Fruit fly (Drosophila melanogaster) whole organism, embryonic: Measurements from ENCODE around the gene CG6431.

Experiments
- Aef1 ChIP-seq: fragments of 200-800 bp; sonication (Bioruptor generic); IDR thresholded peaks from 3 replicates; pipeline ENCODE4 v1.3.6; 2022; ENCODE audit warnings: missing biosample characterization, missing genetic modification characterization
- Atf3 ChIP-seq: fragments of 200-800 bp; sonication (Bioruptor generic); optimal IDR thresholded peaks from 3 replicates; lab custom pipeline; 2016; ENCODE audit warnings: missing biosample characterization, missing genetic modification characterization
- Awh ChIP-seq: fragments of 200-800 bp; sonication (Bioruptor generic); IDR thresholded peaks from 2 replicates; pipeline ENCODE4, ENCODE4 v1.3.6; 2022; ENCODE audit warnings: missing biosample characterization, missing genetic modification characterization
- Bgb ChIP-seq: fragments of 200-800 bp; sonication (Bioruptor generic); IDR thresholded peaks from 2 replicates; pipeline ENCODE4 v1.3.6; 2022; ENCODE audit warnings: missing biosample characterization, missing genetic modification characterization; ENCODE audit not compliant: partially characterized antibody
- CG10147 ChIP-seq: fragments of 200-800 bp; sonication (Bioruptor generic); optimal IDR thresholded peaks from 2 replicates; lab custom pipeline; 2019; ENCODE audit warnings: missing biosample characterization, mild to moderate bottlenecking, missing genetic modification characterization, moderate library complexity
- CG11085 ChIP-seq: fragments of 200-800 bp; sonication (Bioruptor generic); IDR thresholded peaks from 2 replicates; pipeline ENCODE4 v1.3.6; 2022; ENCODE audit warnings: missing biosample characterization, missing genetic modification characterization
- CG11398 ChIP-seq: fragments of 200-800 bp; sonication (Bioruptor generic); optimal IDR thresholded peaks from 2 replicates; lab custom pipeline; 2016; ENCODE audit warnings: missing biosample characterization, missing genetic modification characterization
- CG11456 ChIP-seq: fragments of 200-800 bp; sonication (Bioruptor generic); IDR thresholded peaks from 3 replicates; pipeline ENCODE4 v1.3.6; 2022; ENCODE audit warnings: missing biosample characterization, missing genetic modification characterization
- CG13287 ChIP-seq: fragments of 200-800 bp; sonication (Bioruptor generic); IDR thresholded peaks from 2 replicates; pipeline ENCODE4 v1.3.6; 2022; ENCODE audit warnings: missing biosample characterization, missing genetic modification characterization; ENCODE audit not compliant: partially characterized antibody
- CG13296 ChIP-seq: fragments of 200-800 bp; sonication (Bioruptor generic); optimal IDR thresholded peaks from 3 replicates; lab custom pipeline; 2018; ENCODE audit warnings: missing biosample characterization, mild to moderate bottlenecking, missing genetic modification characterization
- CG14014 ChIP-seq: fragments of 200-800 bp; sonication (Bioruptor generic); IDR thresholded peaks from 2 replicates; pipeline ENCODE4 v1.3.6; 2022; ENCODE audit warnings: missing biosample characterization, missing genetic modification characterization
- CG1529 ChIP-seq: fragments of 200-800 bp; sonication (Bioruptor generic); optimal IDR thresholded peaks from 3 replicates; lab custom pipeline; 2018; ENCODE audit warnings: missing biosample characterization, missing genetic modification characterization
- CG15514 ChIP-seq: fragments of 200-800 bp; sonication (Bioruptor generic); optimal IDR thresholded peaks from 3 replicates; lab custom pipeline; 2017; ENCODE audit warnings: missing biosample characterization, missing genetic modification characterization, mild to moderate bottlenecking, moderate library complexity, missing genetic modification reagents
- CG15601 ChIP-seq: fragments of 200-800 bp; sonication (Bioruptor generic); optimal IDR thresholded peaks from 3 replicates; lab custom pipeline; 2019; ENCODE audit warnings: missing biosample characterization, mild to moderate bottlenecking, missing genetic modification characterization, moderate library complexity
- CG1602 ChIP-seq: fragments of 200-800 bp; sonication (Bioruptor generic); optimal IDR thresholded peaks from 3 replicates; lab custom pipeline; 2016; ENCODE audit warnings: missing biosample characterization, missing genetic modification characterization
- CG18599 ChIP-seq: fragments of 200-800 bp; sonication (Bioruptor generic); optimal IDR thresholded peaks from 3 replicates; lab custom pipeline; 2017; ENCODE audit warnings: missing biosample characterization, missing genetic modification characterization, mild to moderate bottlenecking, moderate library complexity, missing genetic modification reagents
- CG2120 ChIP-seq: fragments of 200-800 bp; sonication (Bioruptor generic); optimal IDR thresholded peaks from 3 replicates; lab custom pipeline; 2016; ENCODE audit warnings: missing biosample characterization, missing genetic modification characterization
- CG30431 ChIP-seq: fragments of 200-800 bp; sonication (Bioruptor generic); optimal IDR thresholded peaks from 2 replicates; lab custom pipeline; 2017; ENCODE audit warnings: missing biosample characterization, missing genetic modification characterization
- CG34376 ChIP-seq: fragments of 200-800 bp; sonication (Bioruptor generic); optimal IDR thresholded peaks from 2 replicates; lab custom pipeline; 2018; ENCODE audit warnings: missing biosample characterization, mild to moderate bottlenecking, missing genetic modification characterization
- CG4730 ChIP-seq: fragments of 200-800 bp; sonication (Bioruptor generic); IDR thresholded peaks from 2 replicates; pipeline ENCODE4 v1.3.6; 2022; ENCODE audit warnings: missing biosample characterization, missing genetic modification characterization
- CG6254 ChIP-seq: fragments of 200-800 bp; sonication (Bioruptor generic); optimal IDR thresholded peaks from 3 replicates; lab custom pipeline; 2017; ENCODE audit warnings: mild to moderate bottlenecking, missing biosample characterization, missing genetic modification reagents, missing genetic modification characterization
- CG6854 ChIP-seq: fragments of 200-800 bp; sonication (Bioruptor generic); optimal IDR thresholded peaks from 3 replicates; lab custom pipeline; 2017; ENCODE audit warnings: missing biosample characterization, mild to moderate bottlenecking, missing genetic modification characterization
- CG7928 ChIP-seq: fragments of 200-800 bp; sonication (Bioruptor generic); optimal IDR thresholded peaks from 2 replicates; lab custom pipeline; 2017; ENCODE audit warnings: missing biosample characterization, mild to moderate bottlenecking, missing genetic modification characterization
- CG8089 ChIP-seq: fragments of 200-800 bp; sonication (Bioruptor generic); optimal IDR thresholded peaks from 3 replicates; lab custom pipeline; 2016; ENCODE audit warnings: missing biosample characterization, missing genetic modification characterization
- CG8478 ChIP-seq: fragments of >200 bp; optimal IDR thresholded peaks from 2 replicates; lab custom pipeline; 2018
- CoRest ChIP-seq: fragments of 200-800 bp; sonication (Bioruptor generic); optimal IDR thresholded peaks from 3 replicates; lab custom pipeline; 2018; ENCODE audit warnings: missing biosample characterization, mild to moderate bottlenecking, missing genetic modification characterization, moderate library complexity
- HmgZ ChIP-seq: fragments of 200-800 bp; sonication (Bioruptor generic); optimal IDR thresholded peaks from 2 replicates; lab custom pipeline; 2018; ENCODE audit warnings: missing biosample characterization, mild to moderate bottlenecking, missing genetic modification characterization
- Hmx ChIP-seq: fragments of 200-800 bp; sonication (Bioruptor generic); optimal IDR thresholded peaks from 2 replicates; lab custom pipeline; 2016; ENCODE audit warnings: missing biosample characterization, missing genetic modification characterization
- Mad ChIP-seq: fragments of 200-800 bp; sonication (Bioruptor generic); optimal IDR thresholded peaks from 2 replicates; lab custom pipeline; 2016; ENCODE audit warnings: missing biosample characterization, missing genetic modification characterization
- Mrtf ChIP-seq: fragments of 200-800 bp; sonication (Bioruptor generic); IDR thresholded peaks from 3 replicates; pipeline ENCODE4 v1.3.6; 2022; ENCODE audit warnings: missing biosample characterization, missing genetic modification characterization
- NC2β ChIP-seq: fragments of 200-800 bp; sonication (Bioruptor generic); optimal IDR thresholded peaks from 2 replicates; lab custom pipeline; 2016; ENCODE audit warnings: missing biosample characterization, missing genetic modification characterization
- aop ChIP-seq: fragments of 200-800 bp; sonication (Bioruptor generic); IDR thresholded peaks from 2 replicates; pipeline ENCODE4 v1.3.6; 2022; ENCODE audit warnings: missing biosample characterization, missing genetic modification characterization
- ase ChIP-seq: fragments of 200-800 bp; sonication (Bioruptor generic); IDR thresholded peaks from 3 replicates; pipeline ENCODE4 v1.3.6; 2022; ENCODE audit warnings: missing biosample characterization, missing genetic modification characterization
- croc ChIP-seq: fragments of 200-800 bp; sonication (Bioruptor generic); conservative IDR thresholded peaks from 3 replicates; pipeline ENCODE4 v1.3.6; 2022; ENCODE audit warnings: missing biosample characterization, missing genetic modification characterization
- gsb ChIP-seq: fragments of 200-800 bp; sonication (Bioruptor generic); IDR thresholded peaks from 2 replicates; pipeline ENCODE4 v1.3.6; 2022; ENCODE audit warnings: missing biosample characterization, missing genetic modification characterization
- hbn ChIP-seq: fragments of 200-800 bp; sonication (Bioruptor generic); IDR thresholded peaks from 2 replicates; pipeline ENCODE4 v1.3.6; 2022; ENCODE audit warnings: missing biosample characterization, missing genetic modification characterization; ENCODE audit not compliant: partially characterized antibody
- insv ChIP-seq, 2 experiments: fragments of 200-800 bp; sonication (Bioruptor generic); optimal IDR thresholded peaks; 3 replicates each; lab custom pipeline; 2016 to 2018; ENCODE audit warnings: missing biosample characterization in 2 of 2, missing genetic modification characterization in 2 of 2
- jumu ChIP-seq: fragments of 200-800 bp; sonication (Bioruptor generic); optimal IDR thresholded peaks from 3 replicates; lab custom pipeline; 2016; ENCODE audit warnings: missing biosample characterization, missing genetic modification characterization
- ken ChIP-seq: fragments of 200-800 bp; sonication (Bioruptor generic); IDR thresholded peaks from 3 replicates; pipeline ENCODE4 v1.3.6; 2022; ENCODE audit warnings: missing biosample characterization, missing genetic modification characterization
- lab ChIP-seq: fragments of 200-800 bp; sonication (Bioruptor generic); optimal IDR thresholded peaks from 3 replicates; lab custom pipeline; 2017; ENCODE audit warnings: missing biosample characterization, missing genetic modification characterization, mild to moderate bottlenecking, moderate library complexity, missing genetic modification reagents
- lov ChIP-seq, 2 experiments: fragments of 200-800 bp in 1 of 2; fragments of >200 bp in 1 of 2; sonication (Bioruptor generic) in 1 of 2; IDR thresholded peaks in 1 of 2; optimal IDR thresholded peaks in 1 of 2; 2 replicates in 1 of 2; 3 replicates in 1 of 2; pipeline versions ENCODE4 v1.3.6 to Lab custom; 2017 to 2022; ENCODE audit warnings: missing biosample characterization in 1 of 2, missing genetic modification characterization in 1 of 2
- luna ChIP-seq: fragments of 200-800 bp; sonication (Bioruptor generic); optimal IDR thresholded peaks from 2 replicates; lab custom pipeline; 2016; ENCODE audit warnings: missing biosample characterization, missing genetic modification characterization
- mirr ChIP-seq: fragments of 200-800 bp; sonication (Bioruptor generic); optimal IDR thresholded peaks from 3 replicates; lab custom pipeline; 2018; ENCODE audit warnings: missing biosample characterization, mild to moderate bottlenecking, missing genetic modification characterization
- nerfin-1 ChIP-seq: fragments of 200-800 bp; sonication (Bioruptor generic); optimal IDR thresholded peaks from 3 replicates; lab custom pipeline; 2019; ENCODE audit warnings: missing biosample characterization, mild to moderate bottlenecking, missing genetic modification characterization, moderate library complexity
- oc ChIP-seq: fragments of 200-800 bp; sonication (Bioruptor generic); optimal IDR thresholded peaks from 2 replicates; lab custom pipeline; 2018; ENCODE audit warnings: missing biosample characterization, mild to moderate bottlenecking, missing genetic modification characterization, moderate library complexity
- org-1 ChIP-seq: fragments of 200-800 bp; sonication (Bioruptor generic); optimal IDR thresholded peaks from 2 replicates; lab custom pipeline; 2017; ENCODE audit warnings: missing biosample characterization, missing genetic modification characterization
- p53 ChIP-seq: fragments of 200-800 bp; sonication (Bioruptor generic); optimal IDR thresholded peaks from 2 replicates; lab custom pipeline; 2016; ENCODE audit warnings: missing biosample characterization, missing genetic modification characterization
- rib ChIP-seq: fragments of 200-800 bp; sonication (Bioruptor generic); IDR thresholded peaks from 2 replicates; pipeline ENCODE4 v1.3.6; 2022; ENCODE audit warnings: missing biosample characterization, missing genetic modification characterization
- schlank ChIP-seq: fragments of 200-800 bp; sonication (Bioruptor generic); optimal IDR thresholded peaks from 2 replicates; lab custom pipeline; 2018; ENCODE audit warnings: missing biosample characterization, mild to moderate bottlenecking, missing genetic modification characterization
- sd ChIP-seq: fragments of 200-800 bp; sonication (Bioruptor generic); optimal IDR thresholded peaks from 3 replicates; lab custom pipeline; 2018; ENCODE audit warnings: missing biosample characterization, mild to moderate bottlenecking, missing genetic modification characterization, moderate library complexity
- tup ChIP-seq: fragments of 200-800 bp; sonication (Bioruptor generic); optimal IDR thresholded peaks from 2 replicates; lab custom pipeline; 2016; ENCODE audit warnings: missing biosample characterization, mild to moderate bottlenecking, missing genetic modification characterization, moderate library complexity

CG6431 gene

DNA sequence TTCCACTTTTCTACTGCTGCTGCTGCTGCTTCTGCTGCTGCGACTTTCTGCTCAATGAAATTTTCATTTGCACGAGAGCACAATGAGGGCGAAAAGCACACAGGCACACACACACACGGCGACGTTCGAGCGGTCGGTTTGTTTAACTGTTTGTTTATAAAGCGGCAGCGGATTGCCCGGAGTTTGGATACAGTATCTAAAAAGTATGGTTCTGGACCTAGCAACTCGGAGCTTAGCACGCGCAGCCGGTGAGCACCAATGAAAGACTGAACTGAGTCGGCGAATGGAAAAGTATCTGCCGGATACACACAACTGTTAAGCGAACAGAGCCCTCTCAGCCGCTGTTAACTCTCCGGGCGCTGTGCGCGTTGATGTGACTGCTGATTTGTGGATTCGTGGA is 32.0 kb downstream of the CG6431 start, which contains the start of gene CG17124 (continued):
- TF ChIP-seq schlank (tag; lab: Kevin White, UChicago) (peak; percentile 28), hbn (GFP tag; lab: Robert Waterston, UW) (no peak), Awh (GFP tag; lab: Robert Waterston, UW) (peak; percentile 67), Mrtf (no peak), aop (no peak), CG4730 (0 out of 2 replicates have a peak, but pooled peaks have one; percentile 11), Aef1 (GFP tag; lab: Robert Waterston, UW) (no peak), CG15601 (tag; lab: Kevin White, UChicago) (peak; percentile 22), CG13287 (peak; percentile 55; the same call in 1 of the 2 replicates), croc (no peak), p53 (GFP tag; lab: Kevin White, UChicago) (no peak), Hmx (GFP tag; lab: Kevin White, UChicago) (no peak), CG30431 (GFP tag; lab: Kevin White, UChicago) (no peak), CG8478 (lab: Kevin White, UChicago) (no peak), nerfin-1 (tag; lab: Kevin White, UChicago) (peak; percentile 17), insv (GFP tag; optimal IDR thresholded peaks at IDR 0.05; lab: Kevin White, UChicago) (no peak), oc (tag; lab: Kevin White, UChicago) (peak; percentile 44), CG2120 (GFP tag; lab: Kevin White, UChicago) (peak; percentile 4), Bgb (GFP tag; lab: Robert Waterston, UW) (peak; percentile 63), CG34376 (peak; percentile 57), CG10147 (peak; percentile 34), CG15514 (peak; percentile 43), org-1 (peak; percentile 4), CoRest (tag; lab: Kevin White, UChicago) (no peak), HmgZ (tag; lab: Kevin White, UChicago) (peak; percentile 46), CG11398 (GFP tag; lab: Kevin White, UChicago) (peak; percentile 9), rib (GFP tag; lab: Robert Waterston, UW) (peak; percentile 55; the same call in 1 of the 2 replicates), luna (GFP tag; lab: Kevin White, UChicago) (no peak), sd (peak; percentile 30), mirr (GFP tag; lab: Kevin White, UChicago) (peak; percentile 45), jumu (no peak), CG13296 (GFP tag; lab: Kevin White, UChicago) (peak; percentile 24), ase (GFP tag; lab: Robert Waterston, UW) (no peak), tup (GFP tag; lab: Kevin White, UChicago) (no peak), NC2β (GFP tag; lab: Kevin White, UChicago) (no peak), CG11085 (GFP tag; lab: Robert Waterston, UW) (no peak), Mad (GFP tag; lab: Kevin White, UChicago) (peak; percentile 22), lab (GFP tag; lab: Kevin White, UChicago) (peak; percentile 66), lov (optimal IDR thresholded peaks at IDR 0.05; lab: Kevin White, UChicago) (no peak), lov (GFP tag; IDR thresholded peaks at IDR 0.05; lab: Robert Waterston, UW) (no peak), CG8089 (GFP tag; lab: Kevin White, UChicago) (no peak), CG18599 (peak; percentile 51), gsb (GFP tag; lab: Robert Waterston, UW) (0 out of 2 replicates have a peak, but pooled peaks have one; percentile 31), CG11456 (GFP tag; lab: Robert Waterston, UW) (0 out of 3 replicates have a peak, but pooled peaks have one; percentile 52), CG14014 (GFP tag; lab: Robert Waterston, UW) (no peak), CG6854 (peak; percentile 20), ken (GFP tag; lab: Robert Waterston, UW) (no peak), Atf3 (GFP tag; lab: Kevin White, UChicago) (no peak), CG1602 (no peak), CG7928 (GFP tag; lab: Kevin White, UChicago) (no peak), CG1529 (peak; percentile 7), CG6254 (no peak)
